Fruit fly (Drosophila melanogaster) whole organism, adult: ENCODE results near the gene Rrp45.

Experiments
- CG11617 ChIP-seq: fragments of 200-800 bp; sonication (Bioruptor generic); optimal IDR thresholded peaks from 2 replicates; lab custom pipeline; 2017; ENCODE audit warnings: mild to moderate bottlenecking, missing biosample characterization, missing genetic modification reagents, missing genetic modification characterization
- CG12768 ChIP-seq: fragments of 200-800 bp; sonication (Bioruptor generic); optimal IDR thresholded peaks from 2 replicates; lab custom pipeline; 2017; ENCODE audit warnings: missing biosample characterization, missing genetic modification characterization, mild to moderate bottlenecking, moderate library complexity, missing genetic modification reagents
- CG14711 ChIP-seq: fragments of 200-800 bp; sonication (Bioruptor generic); optimal IDR thresholded peaks from 2 replicates; lab custom pipeline; 2018; ENCODE audit warnings: missing biosample characterization, mild to moderate bottlenecking, missing genetic modification characterization, moderate library complexity
- CG1620 ChIP-seq: fragments of 200-800 bp; sonication (Bioruptor generic); optimal IDR thresholded peaks from 2 replicates; lab custom pipeline; 2016; ENCODE audit warnings: missing biosample characterization, missing genetic modification characterization
- CG33017 ChIP-seq: fragments of 200-800 bp; sonication (Bioruptor generic); optimal IDR thresholded peaks from 2 replicates; lab custom pipeline; 2018; ENCODE audit warnings: missing biosample characterization, mild to moderate bottlenecking, missing genetic modification characterization, moderate library complexity
- CG5204 ChIP-seq: fragments of 200-800 bp; sonication (Bioruptor generic); optimal IDR thresholded peaks from 2 replicates; lab custom pipeline; 2016; ENCODE audit warnings: missing biosample characterization, missing genetic modification characterization
- CG7045 ChIP-seq: fragments of 200-800 bp; sonication (Bioruptor generic); optimal IDR thresholded peaks from 2 replicates; lab custom pipeline; 2017; ENCODE audit warnings: missing biosample characterization, mild to moderate bottlenecking, missing genetic modification characterization
- CG7101 ChIP-seq: fragments of 200-800 bp; sonication (Bioruptor generic); optimal IDR thresholded peaks from 2 replicates; lab custom pipeline; 2018; ENCODE audit warnings: missing biosample characterization, mild to moderate bottlenecking, missing genetic modification characterization, moderate library complexity
- Clk ChIP-seq: fragments of 200-800 bp; sonication (Bioruptor generic); optimal IDR thresholded peaks from 2 replicates; lab custom pipeline; 2017; ENCODE audit warnings: missing biosample characterization, missing genetic modification characterization
- Crg-1 ChIP-seq: fragments of 200-800 bp; sonication (Bioruptor generic); optimal IDR thresholded peaks from 2 replicates; lab custom pipeline; 2016; ENCODE audit warnings: missing biosample characterization, missing genetic modification characterization
- Hr96 ChIP-seq: fragments of 200-800 bp; sonication (Bioruptor generic); optimal IDR thresholded peaks from 2 replicates; lab custom pipeline; 2016; ENCODE audit warnings: missing biosample characterization, missing genetic modification characterization
- Mnt ChIP-seq: fragments of 200-800 bp; sonication (Bioruptor generic); optimal IDR thresholded peaks from 2 replicates; lab custom pipeline; 2016; ENCODE audit warnings: missing biosample characterization, mild to moderate bottlenecking, missing genetic modification characterization
- bab1 ChIP-seq: fragments of 200-800 bp; sonication (Bioruptor generic); optimal IDR thresholded peaks from 3 replicates; lab custom pipeline; 2019; ENCODE audit warnings: missing biosample characterization, mild to moderate bottlenecking, missing genetic modification characterization, moderate library complexity
- cnc ChIP-seq, 2 experiments: fragments of >200 bp; optimal IDR thresholded peaks; 2 replicates each; lab custom pipeline; 2017
- kay ChIP-seq: fragments of 200-800 bp; sonication (Bioruptor generic); peaks from one replicate; lab custom pipeline; 2016; ENCODE audit warnings: missing biosample characterization, missing genetic modification characterization, borderline replicate concordance
- ovo ChIP-seq: fragments of 200-800 bp; sonication (Bioruptor generic); optimal IDR thresholded peaks from 2 replicates; lab custom pipeline; 2016; ENCODE audit warnings: missing biosample characterization, missing genetic modification characterization
- pad ChIP-seq: fragments of 200-800 bp; sonication (Bioruptor generic); optimal IDR thresholded peaks from 3 replicates; lab custom pipeline; 2017; ENCODE audit warnings: missing biosample characterization, missing genetic modification characterization, mild to moderate bottlenecking, moderate library complexity, missing genetic modification reagents
- tj ChIP-seq: fragments of 200-800 bp; sonication (Bioruptor generic); optimal IDR thresholded peaks from 3 replicates; lab custom pipeline; 2017; ENCODE audit warnings: missing biosample characterization, mild to moderate bottlenecking, missing genetic modification characterization, moderate library complexity
- toe ChIP-seq: fragments of 200-800 bp; sonication (Bioruptor generic); optimal IDR thresholded peaks from 2 replicates; lab custom pipeline; 2016; ENCODE audit warnings: missing biosample characterization, missing genetic modification characterization

Rrp45 gene

dm6 chrX:16786860-16787415 is 4.1 kb downstream of the Rrp45 start, which contains the start of the genes CG9609 and Sap30:
Gene CG9609 (minus strand): TSS chrX:16787008.
Gene Sap30 (plus strand): TSS chrX:16787283.
- TF ChIP-seq ovo: no peak

- TF ChIP-seq CG7101 (tag; lab: Kevin White, UChicago) (no peak), bab1 (GFP tag; lab: Kevin White, UChicago) (peak; percentile 51), Mnt (GFP tag; lab: Kevin White, UChicago) (no peak), kay (GFP tag; lab: Kevin White, UChicago) (no peak)
These were observed 7.3 kb downstream of the Rrp45 start, which contains the start of gene mRpL22 for dm6 chrX:16783743-16784142. Gene mRpL22 (plus strand): TSS chrX:16783933.

- TF ChIP-seq toe (no peak), CG14711 (tag; lab: Kevin White, UChicago) (no peak), CG11617 (no peak)
These were observed 7.8 kb downstream of the Rrp45 start, which contains the start of gene if for dm6 chrX:16783141-16783715. Gene if (minus strand): TSS chrX:16783434.

- TF ChIP-seq Mnt (GFP tag; lab: Kevin White, UChicago) (peak; percentile 10), CG14711 (tag; lab: Kevin White, UChicago) (peak; percentile 13), CG33017 (tag; lab: Kevin White, UChicago) (no peak), CG5204 (GFP tag; lab: Kevin White, UChicago) (no peak), toe (no peak), CG11617 (peak; percentile 28)
These were observed 8.7 kb downstream of the Rrp45 start for dm6 chrX:16782175-16782916.

dm6 chrX:16781055-16781454 is 10.0 kb downstream of the Rrp45 start:
- TF ChIP-seq cnc (optimal IDR thresholded peaks at IDR 0.05; lab: Kevin White, UChicago) (no peak), CG14711 (tag; lab: Kevin White, UChicago) (no peak), CG7045 (no peak), Mnt (GFP tag; lab: Kevin White, UChicago) (no peak), CG12768 (GFP tag; lab: Kevin White, UChicago) (no peak), Clk (GFP tag; lab: Kevin White, UChicago) (no peak), CG33017 (tag; lab: Kevin White, UChicago) (no peak), pad (GFP tag; lab: Kevin White, UChicago) (no peak), CG5204 (GFP tag; lab: Kevin White, UChicago) (no peak), Crg-1 (GFP tag; lab: Kevin White, UChicago) (no peak), kay (GFP tag; lab: Kevin White, UChicago) (no peak), toe (no peak), CG7101 (tag; lab: Kevin White, UChicago) (no peak), tj (GFP tag; lab: Kevin White, UChicago) (no peak), CG1620 (GFP tag; lab: Kevin White, UChicago) (no peak), CG11617 (no peak), ovo (no peak), Hr96 (GFP tag; lab: Kevin White, UChicago) (no peak)

- TF ChIP-seq pad (GFP tag; lab: Kevin White, UChicago) (no peak), Mnt (GFP tag; lab: Kevin White, UChicago) (no peak), CG11617 (no peak), CG14711 (tag; lab: Kevin White, UChicago) (no peak), CG5204 (GFP tag; lab: Kevin White, UChicago) (no peak), Crg-1 (GFP tag; lab: Kevin White, UChicago) (no peak), tj (GFP tag; lab: Kevin White, UChicago) (peak; percentile 71), CG7101 (tag; lab: Kevin White, UChicago) (no peak), CG1620 (GFP tag; lab: Kevin White, UChicago) (no peak)
These were observed 10.8 kb downstream of the Rrp45 start for dm6 chrX:16780244-16780643.

dm6 chrX:16778138-16778672 is 12.9 kb downstream of the Rrp45 start:
- no peak for TF ChIP-seq CG12768 (GFP tag; lab: Kevin White, UChicago)
- TF ChIP-seq kay (GFP tag; lab: Kevin White, UChicago): peak; percentile 48
